Worm (Caenorhabditis elegans) whole organism, early embryonic: ENCODE results near the gene F37C12.21.

Experiments used
- B0310.2 ChIP-seq: sonication (generic microtip); optimal IDR thresholded peaks from 2 replicates; lab custom pipeline; 2016; ENCODE audit warnings: mild to moderate bottlenecking, missing genetic modification characterization, missing compliant biosample characterization
- F13C5.2 ChIP-seq: sonication (generic microtip); optimal IDR thresholded peaks from 2 replicates; lab custom pipeline; 2017; ENCODE audit warnings: mild to moderate bottlenecking, missing genetic modification characterization, inconsistent platforms, missing compliant biosample characterization
- aly-1 ChIP-seq: sonication (generic microtip); optimal IDR thresholded peaks from 2 replicates; lab custom pipeline; 2016; ENCODE audit warnings: missing genetic modification characterization, missing compliant biosample characterization
- ama-1 ChIP-seq: fragments of 150-350 bp; optimal IDR thresholded peaks from 2 replicates; lab custom pipeline; 2014
- ceh-13 ChIP-seq: fragments of 200-800 bp; sonication (Bioruptor generic); optimal IDR thresholded peaks from 2 replicates; lab custom pipeline; 2018; ENCODE audit warnings: mild to moderate bottlenecking, missing genetic modification characterization, missing compliant biosample characterization
- ceh-36 ChIP-seq: sonication (generic microtip); optimal IDR thresholded peaks from 2 replicates; lab custom pipeline; 2016; ENCODE audit warnings: missing genetic modification characterization, inconsistent platforms, missing compliant biosample characterization
- ets-7 ChIP-seq: sonication (generic microtip); optimal IDR thresholded peaks from 2 replicates; lab custom pipeline; 2016; ENCODE audit warnings: missing genotype, missing genetic modification characterization, missing compliant biosample characterization
- flt-1 ChIP-seq: fragments of 200-800 bp; sonication (Bioruptor generic); IDR thresholded peaks from 2 replicates; pipeline ENCODE4 v1.3.6; 2022; ENCODE audit warnings: missing genetic modification characterization, missing compliant biosample characterization
- hmbx-1 ChIP-seq: sonication (generic microtip); optimal IDR thresholded peaks from 2 replicates; lab custom pipeline; 2016; ENCODE audit warnings: mild to moderate bottlenecking, missing genetic modification characterization, missing compliant biosample characterization
- hmg-4 ChIP-seq: fragments of 200-800 bp; sonication (Bioruptor generic); optimal IDR thresholded peaks from 2 replicates; lab custom pipeline; 2018; ENCODE audit warnings: mild to moderate bottlenecking, missing genetic modification characterization, missing compliant biosample characterization
- hnd-1 ChIP-seq: sonication (generic microtip); optimal IDR thresholded peaks from 2 replicates; lab custom pipeline; 2016; ENCODE audit warnings: missing genetic modification characterization, missing compliant biosample characterization
- pes-1 ChIP-seq: fragments of 200-800 bp; sonication (Bioruptor generic); IDR thresholded peaks from 2 replicates; pipeline ENCODE4 v1.3.6; 2022; ENCODE audit warnings: missing genetic modification reagents, missing genetic modification characterization, missing compliant biosample characterization
- scrt-1 ChIP-seq: fragments of 200-800 bp; sonication (Bioruptor generic); IDR thresholded peaks from 2 replicates; pipeline ENCODE4 v1.3.6; 2022; ENCODE audit warnings: missing genetic modification characterization, missing compliant biosample characterization
- sea-1 ChIP-seq: fragments of 200-800 bp; sonication (Bioruptor generic); conservative IDR thresholded peaks from 2 replicates; pipeline ENCODE4 v1.3.6; 2022; ENCODE audit warnings: missing genetic modification characterization, missing compliant biosample characterization
- tbx-11 ChIP-seq: fragments of 200-800 bp; sonication (Bioruptor generic); IDR thresholded peaks from 2 replicates; pipeline ENCODE4 v1.3.6; 2022; ENCODE audit warnings: missing genetic modification characterization, missing compliant biosample characterization
- tbx-37 ChIP-seq: fragments of 200-800 bp; sonication (Bioruptor generic); conservative IDR thresholded peaks from 2 replicates; pipeline ENCODE4 v1.3.6; 2022; ENCODE audit warnings: missing genetic modification reagents, missing genetic modification characterization, missing compliant biosample characterization
- tra-4 ChIP-seq: sonication (generic microtip); optimal IDR thresholded peaks from 2 replicates; lab custom pipeline; 2017; ENCODE audit warnings: missing genetic modification characterization, missing compliant biosample characterization

The F37C12.21 gene

DNA sequence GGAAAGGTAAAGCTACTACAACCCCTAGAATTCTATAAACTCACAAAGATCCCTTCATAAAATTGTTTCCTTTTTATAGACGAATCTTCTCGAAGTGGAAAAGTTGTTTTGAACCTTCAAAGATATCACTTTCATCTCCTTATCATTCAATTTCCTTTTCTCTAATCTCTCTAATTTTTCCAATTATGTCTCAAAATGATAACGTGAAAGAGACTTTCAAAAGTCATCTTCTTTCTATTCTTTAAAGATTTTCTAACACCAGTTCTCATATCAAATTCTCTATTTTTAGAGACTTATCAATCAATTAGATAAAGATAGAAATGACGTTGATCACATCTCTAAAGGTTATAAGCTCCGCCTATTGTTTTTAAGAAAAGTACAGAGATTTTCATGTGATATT, 11.3 kb downstream of the F37C12.21 start:
- no peak for TF ChIP-seq sea-1 (GFP tag; lab: Robert Waterston, UW)
- TF ChIP-seq pes-1 = no peak
- no peak for TF ChIP-seq flt-1 (GFP tag; lab: Robert Waterston, UW)
- TF ChIP-seq ceh-13 (GFP tag; lab: Kevin White, UChicago) = no peak
- no peak for TF ChIP-seq ama-1 (lab: Kevin White, UChicago)

DNA sequence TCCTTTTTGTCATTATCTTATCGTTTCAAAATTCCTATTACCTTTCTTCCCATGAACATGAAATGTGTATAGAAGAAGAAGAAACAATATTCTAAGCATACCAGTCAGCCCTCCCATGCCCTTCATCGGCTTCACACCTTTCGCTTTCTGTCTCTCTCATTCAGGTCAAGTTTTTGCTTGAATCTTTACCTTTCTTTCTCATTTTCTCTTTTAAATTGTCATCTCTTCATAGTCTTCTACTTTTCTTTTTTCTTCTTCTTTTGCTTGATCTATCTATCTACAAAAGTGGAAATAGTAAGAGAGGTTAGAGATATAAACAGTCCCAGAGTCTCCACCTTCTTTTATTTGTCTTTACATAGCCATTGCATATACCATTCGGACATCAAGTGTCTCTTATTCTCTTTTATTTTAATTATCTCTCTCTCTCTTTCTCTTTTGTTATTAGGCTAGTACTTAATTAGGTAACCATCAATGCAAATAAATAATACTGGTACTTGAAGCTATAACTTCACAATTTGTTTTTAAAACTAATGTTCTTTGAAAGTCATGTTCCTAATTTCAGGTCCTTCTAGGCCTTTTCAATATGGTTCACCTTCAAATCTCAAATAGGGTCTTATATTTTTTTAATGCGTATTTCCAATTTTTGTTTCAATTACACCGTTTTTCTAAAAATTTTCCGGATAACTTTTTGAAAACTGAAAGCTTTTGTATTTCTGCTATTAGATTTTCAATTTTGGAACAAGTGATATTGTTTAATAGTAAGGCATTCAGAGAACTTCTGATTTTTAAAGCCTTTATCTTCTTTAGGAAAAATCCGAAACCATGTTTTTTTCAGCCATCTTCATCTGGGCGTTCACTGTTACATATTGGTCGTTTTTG, 13.5 kb downstream of the F37C12.21 start, which contains the start of gene dpy-31:
dpy-31 (plus strand) TSS at position 829 of the 879 bp plus-strand sequence.
- TF ChIP-seq ceh-13 (GFP tag; lab: Kevin White, UChicago) (no peak), hmg-4 (no peak), ets-7 (tag; lab: Kevin White, UChicago) (no peak), sea-1 (GFP tag; lab: Robert Waterston, UW) (no peak), ama-1 (lab: Kevin White, UChicago) (no peak), scrt-1 (GFP tag; lab: Robert Waterston, UW) (no peak), B0310.2 (tag; lab: Kevin White, UChicago) (no peak), tra-4 (tag; lab: Kevin White, UChicago) (no peak), F13C5.2 (tag; lab: Kevin White, UChicago) (no peak), hmbx-1 (no peak)

DNA sequence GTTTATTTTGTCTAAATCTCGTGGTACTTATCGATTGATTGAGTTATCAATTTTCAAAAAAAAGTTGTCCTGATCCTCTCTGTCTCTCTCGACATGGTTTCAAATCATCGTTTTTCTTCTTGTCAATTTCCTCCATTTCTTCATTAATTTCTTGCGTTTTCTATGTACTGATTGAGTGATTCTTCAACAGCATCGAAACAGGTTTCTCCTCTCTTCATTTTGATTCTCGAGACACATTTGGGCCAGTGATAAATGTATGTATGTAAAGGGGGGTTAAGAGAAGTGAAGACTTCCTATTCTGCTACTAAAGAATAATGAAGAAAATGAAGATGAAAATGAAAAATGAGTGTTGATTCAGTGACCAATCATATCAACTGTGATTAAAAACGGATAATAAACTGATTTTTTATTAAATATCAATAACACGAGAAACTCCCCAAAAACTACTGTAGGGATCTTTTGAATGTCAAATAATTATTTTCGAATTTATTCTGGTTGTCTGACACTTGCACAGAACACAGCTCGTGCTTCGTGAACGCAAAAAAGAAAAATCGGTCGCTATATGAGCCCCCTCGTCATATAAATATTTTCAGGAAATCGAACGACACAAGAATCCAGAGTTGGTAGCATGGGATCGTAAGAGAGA, 15.1 kb downstream of the F37C12.21 start:
- TF ChIP-seq pes-1 = no peak
- no peak for TF ChIP-seq hnd-1 (tag; lab: Kevin White, UChicago)
- no peak for TF ChIP-seq ets-7 (tag; lab: Kevin White, UChicago)
- TF ChIP-seq ceh-13 (GFP tag; lab: Kevin White, UChicago) = no peak
- TF ChIP-seq tra-4 (tag; lab: Kevin White, UChicago) = no peak
- no peak for TF ChIP-seq tbx-37 (GFP tag; lab: Robert Waterston, UW)
- no peak for TF ChIP-seq B0310.2 (tag; lab: Kevin White, UChicago)
- no peak for TF ChIP-seq hmbx-1
- TF ChIP-seq aly-1 (tag; lab: Kevin White, UChicago) = no peak
- TF ChIP-seq sea-1 (GFP tag; lab: Robert Waterston, UW) = no peak
- no peak for TF ChIP-seq scrt-1 (GFP tag; lab: Robert Waterston, UW)
- TF ChIP-seq ama-1 (lab: Kevin White, UChicago) = no peak
- no peak for TF ChIP-seq hmg-4
- TF ChIP-seq F13C5.2 (tag; lab: Kevin White, UChicago) = no peak
- no peak for TF ChIP-seq ceh-36 (tag; lab: Kevin White, UChicago)
- no peak for TF ChIP-seq tbx-11
- no peak for TF ChIP-seq flt-1 (GFP tag; lab: Robert Waterston, UW)

DNA sequence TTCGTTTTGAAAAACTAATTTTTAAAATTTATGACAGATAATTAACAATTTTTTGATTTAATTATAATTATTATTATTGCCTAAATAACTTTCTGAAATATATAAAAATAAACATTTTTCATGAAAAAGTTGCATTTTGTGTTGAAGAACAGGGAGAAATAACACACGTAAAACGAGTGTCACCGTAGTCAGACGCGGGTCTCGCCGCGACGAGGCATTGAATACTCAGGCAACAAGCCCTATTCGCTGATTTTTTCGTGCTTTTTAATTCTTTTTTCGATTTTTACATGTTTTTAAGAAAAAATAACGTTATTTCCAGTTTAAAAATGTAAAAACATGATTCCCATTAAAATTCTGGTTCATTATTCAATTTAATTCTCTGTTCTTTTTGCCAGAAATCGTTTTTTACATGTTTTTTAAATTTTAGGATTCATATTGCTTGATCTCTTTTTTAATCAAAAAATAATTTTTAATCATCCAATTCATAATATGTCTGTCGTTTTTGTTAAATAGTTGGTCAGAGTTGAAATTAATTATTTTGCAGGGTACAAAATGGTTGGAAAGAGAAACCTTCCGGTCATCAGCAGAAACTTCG, 19.8 kb downstream of the F37C12.21 start, which contains the start of gene rpl-6:
rpl-6 (plus strand) TSS at position 545 of the 595 bp plus-strand sequence.
- peak; percentile 69 for TF ChIP-seq F13C5.2 (tag; lab: Kevin White, UChicago)
- no peak for TF ChIP-seq hnd-1 (tag; lab: Kevin White, UChicago)
- TF ChIP-seq tbx-11 = no peak
- no peak for TF ChIP-seq flt-1 (GFP tag; lab: Robert Waterston, UW)
- TF ChIP-seq ama-1 (lab: Kevin White, UChicago) = no peak
- no peak for TF ChIP-seq ets-7 (tag; lab: Kevin White, UChicago)

DNA sequence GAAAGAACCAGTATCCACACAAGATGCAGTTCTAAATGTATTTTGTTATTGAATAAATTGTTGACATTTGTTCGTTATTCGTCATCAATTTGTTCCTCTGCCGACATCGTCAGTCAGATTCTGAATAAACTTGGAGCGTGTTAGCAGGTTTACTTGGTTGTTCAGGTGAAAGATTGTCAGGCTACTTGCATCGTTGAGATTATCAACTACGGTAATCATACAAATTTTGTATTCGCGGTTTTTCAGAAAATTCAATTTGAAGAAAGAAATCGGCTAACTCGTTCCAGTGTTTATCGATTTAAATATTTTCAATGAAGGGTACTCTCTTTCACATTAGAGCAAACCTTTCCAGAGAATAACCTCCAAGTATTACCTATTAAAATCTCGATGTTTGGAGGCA, 21.6 kb downstream of the F37C12.21 start, which contains the start of gene R151.2:
R151.2 (plus strand) TSS at position 247 of the 400 bp plus-strand sequence.
- TF ChIP-seq tbx-11 (no peak), sea-1 (GFP tag; lab: Robert Waterston, UW) (no peak), tra-4 (tag; lab: Kevin White, UChicago) (no peak)

DNA sequence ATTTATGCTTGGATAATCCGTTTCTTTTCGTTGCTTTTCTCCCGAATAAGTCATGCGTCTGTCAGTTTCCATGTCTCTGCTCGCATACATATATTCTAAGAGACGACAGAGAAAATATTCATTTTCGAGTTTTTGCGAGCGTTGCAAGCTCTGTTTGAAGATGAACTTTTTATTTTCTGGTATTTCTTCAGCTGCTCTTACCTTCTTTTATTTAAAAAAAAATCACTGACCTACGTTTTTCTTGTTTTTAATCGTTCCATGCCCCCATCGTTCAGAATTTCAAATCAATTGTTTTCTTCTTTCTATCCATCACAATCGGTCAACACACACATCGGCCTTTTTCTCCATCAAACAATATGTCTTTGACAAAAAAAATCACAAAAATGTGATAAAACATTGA, 22.3 kb downstream of the F37C12.21 start:
- TF ChIP-seq aly-1 (tag; lab: Kevin White, UChicago) (no peak), tbx-37 (GFP tag; lab: Robert Waterston, UW) (no peak), ceh-36 (tag; lab: Kevin White, UChicago) (no peak), ceh-13 (GFP tag; lab: Kevin White, UChicago) (no peak), F13C5.2 (tag; lab: Kevin White, UChicago) (no peak), hmbx-1 (no peak), scrt-1 (GFP tag; lab: Robert Waterston, UW) (no peak), hmg-4 (no peak), pes-1 (no peak), B0310.2 (tag; lab: Kevin White, UChicago) (no peak), ama-1 (lab: Kevin White, UChicago) (no peak), flt-1 (GFP tag; lab: Robert Waterston, UW) (no peak), hnd-1 (tag; lab: Kevin White, UChicago) (no peak), sea-1 (GFP tag; lab: Robert Waterston, UW) (no peak), tra-4 (tag; lab: Kevin White, UChicago) (no peak), ets-7 (tag; lab: Kevin White, UChicago) (no peak), tbx-11 (no peak)

DNA sequence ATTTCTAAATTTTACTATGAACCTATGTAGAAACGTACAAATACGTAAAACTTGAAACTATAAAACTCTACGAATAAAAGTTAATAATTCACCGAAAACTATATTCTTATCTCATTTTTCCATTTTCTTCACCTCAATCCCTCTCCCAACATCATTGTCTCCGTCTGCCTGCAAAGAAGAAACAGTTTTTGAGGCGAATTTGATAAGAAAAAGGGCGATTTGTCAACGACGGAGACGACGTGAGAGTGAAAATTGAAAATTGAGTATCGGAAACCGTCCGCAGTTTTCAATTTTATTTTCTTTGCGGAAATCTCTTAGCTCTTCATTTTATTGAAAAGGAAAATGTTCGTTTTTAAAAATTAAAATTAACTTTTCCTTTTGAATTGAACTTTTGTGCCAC, 23.9 kb downstream of the F37C12.21 start:
- no peak for TF ChIP-seq scrt-1 (GFP tag; lab: Robert Waterston, UW)
- no peak for TF ChIP-seq tra-4 (tag; lab: Kevin White, UChicago)
- TF ChIP-seq ets-7 (tag; lab: Kevin White, UChicago) = no peak
- TF ChIP-seq tbx-11 = no peak
- no peak for TF ChIP-seq tbx-37 (GFP tag; lab: Robert Waterston, UW)
- no peak for TF ChIP-seq pes-1
